Worm (Caenorhabditis elegans): Measurements from ENCODE around the gene C50B8.4.

- no peak for TF ChIP-seq flt-1 (GFP tag; IDR thresholded peaks at IDR 0.05)
- TF ChIP-seq klf-2 (GFP tag; conservative IDR thresholded peaks at IDR 0.05), result no peak
- TF ChIP-seq ref-1 (GFP tag; conservative IDR thresholded peaks at IDR 0.05), result no peak
- TF ChIP-seq cog-1 (tag; optimal IDR thresholded peaks at IDR 0.05), result no peak
- no peak for TF ChIP-seq T22C8.4 (GFP tag; IDR thresholded peaks at IDR 0.05)
- TF ChIP-seq ztf-29 (GFP tag; IDR thresholded peaks at IDR 0.05), result no peak
- TF ChIP-seq tab-1 (GFP tag; IDR thresholded peaks at IDR 0.05), result no peak
- TF ChIP-seq med-1 (GFP tag; optimal IDR thresholded peaks at IDR 0.05; ENCODE audit: insufficient read depth), result no peak
- TF ChIP-seq ztf-23 (GFP tag; IDR thresholded peaks at IDR 0.05), result no peak
Measured at ce11 chrV:13619752-13620151, 47.9 kb downstream of the C50B8.4 start, which contains the start of gene srd-11.
